Fruit fly (Drosophila melanogaster): Measurements from ENCODE around the gene CG31787.

Gene CG31787

DNA sequence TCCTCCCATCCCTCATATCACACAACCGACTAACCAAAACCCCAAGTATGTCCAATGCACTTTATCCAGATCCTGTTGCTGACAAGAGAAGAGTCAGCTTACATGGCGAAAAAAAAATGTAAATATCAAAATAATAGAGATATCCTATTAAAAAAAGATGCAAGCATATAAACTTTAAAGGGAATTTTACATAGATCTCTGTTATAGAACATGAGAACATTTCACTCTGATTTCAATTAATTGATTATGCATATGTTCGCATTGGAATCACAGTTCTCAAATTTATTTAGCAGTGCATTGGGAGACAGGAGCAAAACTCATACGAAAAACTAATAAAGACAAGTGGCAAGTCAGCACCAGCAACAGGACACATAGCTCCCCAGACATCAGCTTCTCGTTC, 22.3 kb upstream of the CG31787 start (continued):
- TF ChIP-seq Sry-δ (GFP tag; optimal IDR thresholded peaks at IDR 0.05) (no peak), ham (GFP tag; IDR thresholded peaks at IDR 0.05) (no peak), Ets65A (GFP tag) (peak; percentile 32), Side (GFP tag; optimal IDR thresholded peaks at IDR 0.05) (no peak), bsh (GFP tag; optimal IDR thresholded peaks at IDR 0.05) (peak in 1 of 2 experiments; percentile 52), CG18599 (GFP tag; optimal IDR thresholded peaks at IDR 0.05) (peak; percentile 24), CG18262 (tag; optimal IDR thresholded peaks at IDR 0.05) (peak; percentile 18), CG2678 (tag; optimal IDR thresholded peaks at IDR 0.05) (peak; percentile 15), CG15601 (tag; optimal IDR thresholded peaks at IDR 0.05) (peak; percentile 2), CG11456 (GFP tag; IDR thresholded peaks at IDR 0.05) (no peak), row (GFP tag; IDR thresholded peaks at IDR 0.05) (no peak), Sox102F (GFP tag; optimal IDR thresholded peaks at IDR 0.05) (peak; percentile 26), Dip2 (GFP tag; IDR thresholded peaks at IDR 0.05) (no peak), CG6813 (GFP tag; optimal IDR thresholded peaks at IDR 0.05) (no peak), CG10979 (tag; optimal IDR thresholded peaks at IDR 0.05) (peak; percentile 35), dmrt99B (tag; optimal IDR thresholded peaks at IDR 0.05) (peak; percentile 16)

DNA sequence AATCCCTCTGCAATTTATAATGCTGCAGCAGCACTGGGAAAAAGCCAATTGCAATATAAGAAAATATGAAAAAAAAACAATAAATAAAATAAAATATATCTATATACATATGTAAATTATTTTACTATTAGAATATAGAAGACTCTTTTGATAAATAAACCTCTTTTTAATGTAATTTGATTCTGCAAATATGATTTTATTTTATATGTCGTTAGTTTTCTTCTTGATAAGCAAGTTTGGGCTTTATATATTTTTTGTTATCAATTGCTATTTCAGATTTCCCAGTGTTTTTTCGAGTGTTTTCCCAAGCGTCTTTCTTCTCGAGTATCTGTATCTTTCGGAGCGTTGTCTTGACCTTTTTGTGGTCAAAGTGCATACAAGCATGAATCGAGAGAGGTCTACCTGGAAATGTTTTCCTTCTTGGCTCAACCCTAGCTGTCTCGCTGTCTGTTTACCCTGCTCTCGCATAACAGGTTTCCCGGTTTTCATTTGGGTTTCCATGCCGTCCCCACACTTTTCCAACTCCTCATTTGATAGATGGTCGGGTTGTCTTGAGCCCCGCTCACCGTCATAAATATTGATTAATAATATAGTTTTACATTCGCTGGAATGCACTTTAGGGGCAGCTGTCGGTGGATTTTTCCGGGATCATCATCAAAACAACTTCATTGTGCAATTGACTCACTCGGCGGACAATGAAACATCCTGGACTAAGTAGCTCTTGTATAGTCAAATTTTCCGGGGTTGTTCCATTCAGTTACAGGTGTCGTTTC, 19.7 kb upstream of the CG31787 start:
- peak; percentile 43 for TF ChIP-seq CG5180 (GFP tag; optimal IDR thresholded peaks at IDR 0.05)
- TF ChIP-seq phol (tag; optimal IDR thresholded peaks at IDR 0.05), result peak; percentile 89
- TF ChIP-seq trem (tag; optimal IDR thresholded peaks at IDR 0.05), result peak; percentile 76
- TF ChIP-seq CG6175 (GFP tag; IDR thresholded peaks at IDR 0.05), result no peak
- no peak for TF ChIP-seq CG8089 (GFP tag; optimal IDR thresholded peaks at IDR 0.05)
- peak; percentile 49 for TF ChIP-seq CG4820 (GFP tag; optimal IDR thresholded peaks at IDR 0.05)
- peak in 1 of 2 experiments; percentile 53 for TF ChIP-seq Hr51 (GFP tag; optimal IDR thresholded peaks at IDR 0.05)
- peak; percentile 65 for TF ChIP-seq grau (tag; optimal IDR thresholded peaks at IDR 0.05)
- TF ChIP-seq gsb-n (tag; optimal IDR thresholded peaks at IDR 0.05), result peak; percentile 89
- peak; percentile 75 for TF ChIP-seq Blimp-1 (GFP tag; optimal IDR thresholded peaks at IDR 0.05)
- no peak for TF ChIP-seq sc (optimal IDR thresholded peaks at IDR 0.05)
- peak; percentile 65 for TF ChIP-seq sc (GFP tag; optimal IDR thresholded peaks at IDR 0.05)
- TF ChIP-seq Opbp (GFP tag; IDR thresholded peaks at IDR 0.05; ENCODE audit: partially characterized antibody), result no peak
- no peak for TF ChIP-seq crc (GFP tag; optimal IDR thresholded peaks at IDR 0.05)
- TF ChIP-seq Asciz (GFP tag; optimal IDR thresholded peaks at IDR 0.05), result peak; percentile 48
- no peak for TF ChIP-seq hbn (GFP tag; IDR thresholded peaks at IDR 0.05; ENCODE audit: partially characterized antibody)
- no peak for TF ChIP-seq bbx (GFP tag; IDR thresholded peaks at IDR 0.05; ENCODE audit: partially characterized antibody)
- peak; percentile 95 for TF ChIP-seq CG17361 (GFP tag; IDR thresholded peaks at IDR 0.05)
- no peak for TF ChIP-seq CG7745 (tag; optimal IDR thresholded peaks at IDR 0.05)
- peak; percentile 85 for TF ChIP-seq gcm (GFP tag; optimal IDR thresholded peaks at IDR 0.05)
- peak; percentile 50 for TF ChIP-seq CG30020 (tag; optimal IDR thresholded peaks at IDR 0.05)
- TF ChIP-seq ara (GFP tag; IDR thresholded peaks at IDR 0.05), result peak; percentile 47; the same call in 1 of the 2 replicates
- peak; percentile 62 for TF ChIP-seq PHDP (tag; optimal IDR thresholded peaks at IDR 0.05)
- peak; percentile 73 for TF ChIP-seq Sox102F (GFP tag; optimal IDR thresholded peaks at IDR 0.05)
- TF ChIP-seq scrt (GFP tag; optimal IDR thresholded peaks at IDR 0.05), result peak; percentile 6
- TF ChIP-seq z (GFP tag; IDR thresholded peaks at IDR 0.05), result 0 out of 3 replicates have a peak, but pooled peaks have one; percentile 17
- peak in 1 of 2 experiments; percentile 29 for TF ChIP-seq dpn (GFP tag; optimal IDR thresholded peaks at IDR 0.05)
- peak; percentile 88 for TF ChIP-seq CG12391 (tag; optimal IDR thresholded peaks at IDR 0.05)
- TF ChIP-seq zen2 (GFP tag; IDR thresholded peaks at IDR 0.05; ENCODE audit: partially characterized antibody), result no peak
- TF ChIP-seq sqz (GFP tag; optimal IDR thresholded peaks at IDR 0.05), result peak; percentile 75
- peak; percentile 32 for TF ChIP-seq Chrac-16 (GFP tag; optimal IDR thresholded peaks at IDR 0.05)
- TF ChIP-seq mld (GFP tag; IDR thresholded peaks at IDR 0.05; ENCODE audit: partially characterized antibody), result no peak

All from whole organism, embryonic.